Worm (Caenorhabditis elegans) whole organism, young adult: Measurements from ENCODE around the gene R105.5.

ENCODE experiments used
- B0336.3 ChIP-seq: fragments of 200-800 bp; sonication (Bioruptor generic); IDR thresholded peaks from 2 replicates; pipeline ENCODE4 v1.3.6; 2022; ENCODE audit warnings: missing genetic modification characterization, missing compliant biosample characterization
- D2030.7 ChIP-seq: fragments of 200-800 bp; sonication (Bioruptor generic); IDR thresholded peaks from 2 replicates; pipeline ENCODE4 v1.3.6; 2022; ENCODE audit warnings: missing genetic modification reagents, missing genetic modification characterization, missing compliant biosample characterization
- F33H1.4 ChIP-seq: fragments of 200-800 bp; sonication (Bioruptor generic); IDR thresholded peaks from 2 replicates; pipeline ENCODE4 v1.3.6; 2022; ENCODE audit warnings: missing genetic modification reagents, missing genetic modification characterization, missing compliant biosample characterization
- T26A5.8 ChIP-seq: sonication (generic microtip); optimal IDR thresholded peaks from 2 replicates; lab custom pipeline; 2016; ENCODE audit warnings: missing genetic modification characterization, missing compliant biosample characterization
- Y56A3A.18 ChIP-seq: fragments of 200-800 bp; sonication (Bioruptor generic); IDR thresholded peaks from 2 replicates; pipeline ENCODE4 v1.3.6; 2022; ENCODE audit warnings: missing genetic modification reagents, missing genetic modification characterization, missing compliant biosample characterization
- ceh-100 ChIP-seq: fragments of 200-800 bp; sonication (Bioruptor generic); IDR thresholded peaks from 2 replicates; pipeline ENCODE4 v1.3.6; 2022; ENCODE audit warnings: missing genetic modification reagents, missing genetic modification characterization, missing compliant biosample characterization
- egrh-3 ChIP-seq: fragments of 200-800 bp; sonication (Bioruptor generic); IDR thresholded peaks from 2 replicates; pipeline ENCODE4 v1.3.6; 2022; ENCODE audit warnings: missing genetic modification reagents, missing genetic modification characterization, missing compliant biosample characterization
- nfyb-1 ChIP-seq: fragments of 200-800 bp; sonication (Bioruptor generic); IDR thresholded peaks from 2 replicates; pipeline ENCODE4 v1.3.6; 2022; ENCODE audit warnings: missing genetic modification reagents, missing genetic modification characterization, missing compliant biosample characterization
- pbrm-1 ChIP-seq: fragments of 200-800 bp; sonication (Bioruptor generic); IDR thresholded peaks from 2 replicates; pipeline ENCODE4 v1.3.6; 2022; ENCODE audit warnings: missing genetic modification reagents, missing genetic modification characterization, missing compliant biosample characterization
- ztf-6 ChIP-seq: fragments of 200-800 bp; sonication (Bioruptor generic); IDR thresholded peaks from 2 replicates; pipeline ENCODE4 v1.3.6; 2022; ENCODE audit warnings: missing genetic modification reagents, missing genetic modification characterization, missing compliant biosample characterization

- TF ChIP-seq B0336.3 (GFP tag; lab: Robert Waterston, UW) (no peak), ztf-6 (GFP tag; lab: Robert Waterston, UW) (no peak), egrh-3 (GFP tag; lab: Robert Waterston, UW) (no peak; the same call in 1 of the 2 replicates), ceh-100 (no peak), nfyb-1 (no peak), T26A5.8 (tag; lab: Kevin White, UChicago) (no peak), D2030.7 (GFP tag; lab: Robert Waterston, UW) (no peak), pbrm-1 (GFP tag; lab: Robert Waterston, UW) (no peak), Y56A3A.18 (GFP tag; lab: Robert Waterston, UW) (no peak), F33H1.4 (no peak)
Measured at ce11 chrIV:4608661-4609060, 27.4 kb upstream of the R105.5 start.
